Worm (Caenorhabditis elegans) whole organism, young adult: Measurements from ENCODE around the gene B0545.4.
"Not testable (repeated sequence)": the region's sequence is repeated elsewhere in the genome, so short reads cannot be mapped to it uniquely, and the experiment has no call there.

Experiments
- D2030.7 ChIP-seq: fragments of 200-800 bp; sonication (Bioruptor generic); IDR thresholded peaks from 2 replicates; pipeline ENCODE4 v1.3.6; 2022; ENCODE audit warnings: missing genetic modification reagents, missing genetic modification characterization, missing compliant biosample characterization
- F23B12.7 ChIP-seq: sonication (generic microtip); optimal IDR thresholded peaks from 2 replicates; lab custom pipeline; 2017; ENCODE audit warnings: missing genetic modification characterization, mild to moderate bottlenecking, missing compliant biosample characterization, antibody characterized with exemption, moderate library complexity; ENCODE audit not compliant: insufficient read depth
- Y95B8A.8 ChIP-seq: fragments of 200-800 bp; sonication (Bioruptor generic); IDR thresholded peaks from 2 replicates; pipeline ENCODE4 v1.3.6; 2022; ENCODE audit warnings: missing genetic modification reagents, missing genetic modification characterization, missing compliant biosample characterization
- atf-7 ChIP-seq: sonication (generic microtip); optimal IDR thresholded peaks from 2 replicates; lab custom pipeline; 2017; ENCODE audit warnings: mild to moderate bottlenecking, missing genetic modification characterization, missing compliant biosample characterization
- attf-3 ChIP-seq: fragments of 200-800 bp; sonication (Bioruptor generic); conservative IDR thresholded peaks from 2 replicates; pipeline ENCODE4 v1.3.6; 2022; ENCODE audit warnings: missing genetic modification reagents, missing genetic modification characterization, missing compliant biosample characterization
- cebp-2 ChIP-seq: fragments of 200-800 bp; sonication (Bioruptor generic); IDR thresholded peaks from 2 replicates; pipeline ENCODE4 v1.3.6; 2022; ENCODE audit warnings: missing genetic modification characterization, missing compliant biosample characterization
- die-1 ChIP-seq: sonication (generic microtip); optimal IDR thresholded peaks from 2 replicates; lab custom pipeline; 2016; ENCODE audit warnings: missing genotype, mild to moderate bottlenecking, missing genetic modification characterization, missing compliant biosample characterization
- egl-18 ChIP-seq: fragments of 200-800 bp; sonication (Bioruptor generic); IDR thresholded peaks from 2 replicates; pipeline ENCODE4 v1.3.6; 2022; ENCODE audit warnings: missing genetic modification reagents, missing genetic modification characterization, missing compliant biosample characterization
- madf-8 ChIP-seq: fragments of 200-800 bp; sonication (Bioruptor generic); conservative IDR thresholded peaks from 2 replicates; pipeline ENCODE4 v1.3.6; 2022; ENCODE audit warnings: missing genetic modification reagents, missing genetic modification characterization, missing compliant biosample characterization
- nfya-2 ChIP-seq: fragments of 200-800 bp; sonication (Bioruptor generic); IDR thresholded peaks from 2 replicates; pipeline ENCODE4 v1.3.6; 2022; ENCODE audit warnings: missing genetic modification reagents, missing genetic modification characterization, missing compliant biosample characterization
- nfyb-1 ChIP-seq: fragments of 200-800 bp; sonication (Bioruptor generic); IDR thresholded peaks from 2 replicates; pipeline ENCODE4 v1.3.6; 2022; ENCODE audit warnings: missing genetic modification reagents, missing genetic modification characterization, missing compliant biosample characterization
- nhr-120 ChIP-seq: fragments of 200-800 bp; sonication (Bioruptor generic); IDR thresholded peaks from 2 replicates; pipeline ENCODE4 v1.3.6; 2022; ENCODE audit warnings: missing genetic modification characterization, missing compliant biosample characterization
- nhr-179 ChIP-seq: sonication (generic microtip); optimal IDR thresholded peaks from 2 replicates; lab custom pipeline; 2016; ENCODE audit warnings: mild to moderate bottlenecking, missing genetic modification characterization, missing compliant biosample characterization
- nhr-27 ChIP-seq: fragments of 200-800 bp; sonication (Bioruptor generic); optimal IDR thresholded peaks from 2 replicates; lab custom pipeline; 2018; ENCODE audit warnings: mild to moderate bottlenecking, missing genetic modification characterization, moderate library complexity, missing compliant biosample characterization
- nhr-80 ChIP-seq: sonication (generic microtip); optimal IDR thresholded peaks from 2 replicates; lab custom pipeline; 2016; ENCODE audit warnings: missing genetic modification characterization, missing compliant biosample characterization
- rcor-1 ChIP-seq: fragments of 200-800 bp; sonication (Bioruptor generic); IDR thresholded peaks from 2 replicates; pipeline ENCODE4 v1.3.6; 2022; ENCODE audit warnings: missing genetic modification reagents, missing genetic modification characterization, missing compliant biosample characterization
- sea-2 ChIP-seq: fragments of 200-800 bp; sonication (Bioruptor generic); IDR thresholded peaks from 2 replicates; pipeline ENCODE4 v1.3.6; 2022; ENCODE audit warnings: missing genetic modification characterization, missing compliant biosample characterization
- snpc-1.1 ChIP-seq: sonication (generic microtip); optimal IDR thresholded peaks from 2 replicates; lab custom pipeline; 2017; ENCODE audit warnings: missing genetic modification characterization, mild to moderate bottlenecking, missing compliant biosample characterization, antibody characterized with exemption, moderate library complexity, missing genotype, missing genetic modification reagents; ENCODE audit not compliant: insufficient read depth
- somi-1 ChIP-seq: fragments of 200-800 bp; sonication (Bioruptor generic); optimal IDR thresholded peaks from 2 replicates; lab custom pipeline; 2018; ENCODE audit warnings: mild to moderate bottlenecking, missing genetic modification characterization, missing compliant biosample characterization
- ztf-18 ChIP-seq: sonication (generic microtip); optimal IDR thresholded peaks from 2 replicates; lab custom pipeline; 2016; ENCODE audit warnings: missing genotype, mild to moderate bottlenecking, missing genetic modification characterization, missing compliant biosample characterization
- ztf-25 ChIP-seq: fragments of 200-800 bp; sonication (Bioruptor generic); IDR thresholded peaks from 2 replicates; pipeline ENCODE4 v1.3.6; 2022; ENCODE audit warnings: missing genetic modification reagents, missing genetic modification characterization, missing compliant biosample characterization

B0545.4 gene

ce11 chrIV:77421-77820 is 31.8 kb downstream of the B0545.4 start (continued):
- TF ChIP-seq snpc-1.1: no peak
- no peak for TF ChIP-seq nhr-179 (tag; lab: Kevin White, UChicago)

ce11 chrIV:76070-76469 is 33.1 kb downstream of the B0545.4 start, which contains the start of gene T05C7.8:
T05C7.8 (plus strand) TSS chrIV:76370.
- TF ChIP-seq D2030.7 (GFP tag; lab: Robert Waterston, UW): no peak
- TF ChIP-seq die-1: no peak
- TF ChIP-seq ztf-18: no peak
- TF ChIP-seq egl-18 (GFP tag; lab: Robert Waterston, UW): no peak
- no peak for TF ChIP-seq atf-7 (tag; lab: Kevin White, UChicago)

DNA sequence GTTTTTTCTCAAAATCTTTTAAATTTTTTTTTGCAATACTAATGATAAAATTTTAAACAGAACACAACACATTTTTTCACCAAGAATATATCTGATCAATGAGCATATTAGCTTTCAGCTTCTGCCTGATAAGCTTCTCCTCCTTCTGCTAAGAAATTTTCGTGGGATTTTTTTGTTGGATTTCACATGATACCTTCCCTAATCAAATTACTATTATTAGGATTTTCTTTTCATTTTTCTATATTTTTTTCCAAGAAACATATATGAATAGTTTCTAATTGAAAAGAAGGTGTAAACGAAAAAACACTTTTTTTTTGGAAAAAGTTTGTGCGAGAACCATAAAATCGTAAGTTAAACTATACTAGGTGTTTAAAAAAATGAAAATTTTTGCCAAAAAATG is 36.0 kb downstream of the B0545.4 start:
- TF ChIP-seq nhr-80 (tag; lab: Kevin White, UChicago) (no peak), rcor-1 (GFP tag; lab: Robert Waterston, UW) (no peak)

DNA sequence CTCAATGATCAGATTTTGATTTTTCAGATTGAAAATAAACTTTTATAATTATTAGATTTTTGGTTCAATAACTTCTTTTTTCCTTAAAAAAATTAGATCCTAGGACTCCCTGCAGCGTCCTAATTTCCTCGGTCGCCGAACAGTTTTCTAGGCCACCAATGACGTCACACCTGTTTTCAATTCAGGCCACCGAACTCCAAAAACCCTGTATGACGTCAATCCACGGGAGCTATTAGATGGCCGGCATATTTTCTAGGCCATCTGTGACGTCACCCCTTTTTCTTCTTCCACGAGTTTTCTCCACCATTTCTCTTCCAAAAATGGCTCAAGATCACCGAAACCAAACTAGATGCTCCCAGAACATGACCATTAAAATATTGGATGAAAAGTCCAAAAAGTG is 37.9 kb downstream of the B0545.4 start:
- TF ChIP-seq nhr-27: no peak
- no peak for TF ChIP-seq nfyb-1 (GFP tag; lab: Robert Waterston, UW)
- TF ChIP-seq nhr-120 (GFP tag; lab: Robert Waterston, UW): no peak
- TF ChIP-seq Y95B8A.8: no peak
- no peak for TF ChIP-seq cebp-2 (GFP tag; lab: Robert Waterston, UW)
- TF ChIP-seq attf-3: no peak
- no peak for TF ChIP-seq egl-18 (GFP tag; lab: Robert Waterston, UW)
- TF ChIP-seq ztf-25 (GFP tag; lab: Robert Waterston, UW): no peak
- TF ChIP-seq snpc-1.1: no peak
- no peak for TF ChIP-seq sea-2
- TF ChIP-seq madf-8: no peak

DNA sequence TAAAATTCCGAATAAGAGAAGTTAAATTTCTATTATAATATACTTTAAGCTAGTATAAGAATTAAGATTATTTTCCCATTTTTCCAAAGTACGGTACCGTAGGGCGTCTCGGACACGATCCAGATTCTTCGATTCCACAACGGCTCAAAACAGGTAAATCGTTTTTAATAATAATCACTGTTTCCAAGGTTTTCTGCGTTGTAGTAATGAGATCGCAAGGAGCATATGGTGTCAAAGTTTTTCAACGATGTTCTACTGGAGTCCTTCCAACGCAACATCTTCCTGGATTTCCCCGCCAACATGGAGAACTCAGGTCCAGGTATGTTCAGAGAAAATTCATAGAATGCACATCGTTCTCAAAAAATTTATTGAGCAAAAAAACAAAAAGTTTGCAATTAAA is 47.8 kb downstream of the B0545.4 start, which contains the start of gene T05C7.7:
Gene T05C7.7, plus strand, starts transcription at position 301 of the 400 bp plus-strand sequence.
- not testable (repeated sequence) for TF ChIP-seq somi-1 (GFP tag; lab: Kevin White, UChicago); nfya-2 (GFP tag; lab: Robert Waterston, UW); F23B12.7 (tag; lab: Kevin White, UChicago)
